Fruit fly (Drosophila melanogaster): ENCODE measurements around the gene Flo2.

Gene Flo2

dm6 chrX:14950273-14951272 is 111.4 kb downstream of the Flo2 start (continued):
- TF ChIP-seq h (optimal IDR thresholded peaks at IDR 0.05) (no peak), TFAM (GFP tag; optimal IDR thresholded peaks at IDR 0.05) (peak; percentile 82), Meics (GFP tag; optimal IDR thresholded peaks at IDR 0.05) (peak; percentile 84), CG1832 (GFP tag; optimal IDR thresholded peaks at IDR 0.05) (peak; percentile 42), ATbp (GFP tag; optimal IDR thresholded peaks at IDR 0.05) (peak; percentile 92), CG14050 (GFP tag; IDR thresholded peaks at IDR 0.05) (peak; percentile 86), CG31224 (GFP tag; IDR thresholded peaks at IDR 0.05) (peak; percentile 64), E2f2 (GFP tag; IDR thresholded peaks at IDR 0.05) (peak; percentile 74), aop (GFP tag; IDR thresholded peaks at IDR 0.05) (0 out of 2 replicates have a peak, but pooled peaks have one; percentile 25), CG6689 (GFP tag; IDR thresholded peaks at IDR 0.05) (peak; percentile 93), CG17186 (GFP tag; optimal IDR thresholded peaks at IDR 0.05) (peak; percentile 77), zen (tag; optimal IDR thresholded peaks at IDR 0.05) (peak; percentile 97), CG11093 (GFP tag; IDR thresholded peaks at IDR 0.05) (peak; percentile 86), sug (tag; optimal IDR thresholded peaks at IDR 0.05) (peak; percentile 79), sim (GFP tag; IDR thresholded peaks at IDR 0.05) (peak; percentile 83), corto (GFP tag; optimal IDR thresholded peaks at IDR 0.05) (peak; percentile 90), CG10565 (GFP tag; optimal IDR thresholded peaks at IDR 0.05) (peak; percentile 76), Vsx1 (GFP tag; optimal IDR thresholded peaks at IDR 0.05) (peak; percentile 72), CG4424 (GFP tag; optimal IDR thresholded peaks at IDR 0.05) (peak; percentile 94), Eip74EF (GFP tag; optimal IDR thresholded peaks at IDR 0.05) (peak in 1 of 2 experiments; percentile 96), CG17802 (tag; optimal IDR thresholded peaks at IDR 0.05) (peak; percentile 63), CG17612 (GFP tag; IDR thresholded peaks at IDR 0.05) (peak; percentile 68; the same call in 1 of the 2 replicates), zfh1 (GFP tag; IDR thresholded peaks at IDR 0.05) (peak; percentile 94), Side (GFP tag; optimal IDR thresholded peaks at IDR 0.05) (peak; percentile 74), CG13424 (tag; optimal IDR thresholded peaks at IDR 0.05) (peak; percentile 97), CG2678 (tag; optimal IDR thresholded peaks at IDR 0.05) (peak; percentile 98), gt (GFP tag; IDR thresholded peaks at IDR 0.05) (peak; percentile 74), CG7556 (GFP tag; optimal IDR thresholded peaks at IDR 0.05) (peak; percentile 96), ttk (GFP tag; IDR thresholded peaks at IDR 0.05) (peak; percentile 87), CG5245 (GFP tag; optimal IDR thresholded peaks at IDR 0.05) (peak; percentile 86), CG13775 (GFP tag; optimal IDR thresholded peaks at IDR 0.05) (peak; percentile 94), inv (GFP tag; IDR thresholded peaks at IDR 0.05; ENCODE audit: partially characterized antibody) (no peak), kni (GFP tag; optimal IDR thresholded peaks at IDR 0.05) (peak; percentile 90), CG32767 (GFP tag; IDR thresholded peaks at IDR 0.05) (peak; percentile 86), pros (GFP tag; optimal IDR thresholded peaks at IDR 0.05) (peak; percentile 54), CG2129 (GFP tag; IDR thresholded peaks at IDR 0.05; ENCODE audit: partially characterized antibody) (no peak), CG1233 (GFP tag; optimal IDR thresholded peaks at IDR 0.05) (peak; percentile 92), CG1792 (GFP tag; optimal IDR thresholded peaks at IDR 0.05) (peak; percentile 44), CG1529 (GFP tag; optimal IDR thresholded peaks at IDR 0.05) (peak; percentile 97), psq (GFP tag; optimal IDR thresholded peaks at IDR 0.05) (peak; percentile 62), CG15269 (tag; optimal IDR thresholded peaks at IDR 0.05) (peak; percentile 94), CG10267 (tag; optimal IDR thresholded peaks at IDR 0.05) (peak; percentile 94), exex (tag; optimal IDR thresholded peaks at IDR 0.05) (peak; percentile 20), fd96Cb (tag; optimal IDR thresholded peaks at IDR 0.05) (peak; percentile 97), CG10366 (GFP tag; IDR thresholded peaks at IDR 0.05) (peak; percentile 85), CG6654 (GFP tag; optimal IDR thresholded peaks at IDR 0.05) (peak; percentile 77), CG6254 (GFP tag; optimal IDR thresholded peaks at IDR 0.05) (peak; percentile 90)
